Fruit fly (Drosophila melanogaster): Measurements from ENCODE around the gene CG5342.

Gene CG5342

dm6 chr3R:11568873-11569450 lies 9.7 kb upstream of the CG5342 start, which contains the start of gene Mrp4 (continued):
- TF ChIP-seq Bgb (GFP tag; IDR thresholded peaks at IDR 0.05; ENCODE audit: partially characterized antibody) (peak; percentile 74), CG4360 (GFP tag; IDR thresholded peaks at IDR 0.05) (peak; percentile 39; the same call in 1 of the 2 replicates), CG6254 (GFP tag; optimal IDR thresholded peaks at IDR 0.05) (peak; percentile 56), CG6813 (GFP tag; optimal IDR thresholded peaks at IDR 0.05) (peak; percentile 55), CG12299 (tag; optimal IDR thresholded peaks at IDR 0.05) (peak; percentile 78), slbo (GFP tag; IDR thresholded peaks at IDR 0.05) (peak; percentile 56), run (tag; optimal IDR thresholded peaks at IDR 0.05) (no peak), CrebB (tag; optimal IDR thresholded peaks at IDR 0.05) (peak; percentile 84), CG31388 (GFP tag; optimal IDR thresholded peaks at IDR 0.05) (no peak), CG1832 (GFP tag; optimal IDR thresholded peaks at IDR 0.05) (no peak), Sry-β (GFP tag; optimal IDR thresholded peaks at IDR 0.05) (no peak), Vsx1 (GFP tag; optimal IDR thresholded peaks at IDR 0.05) (no peak), Atf3 (GFP tag; optimal IDR thresholded peaks at IDR 0.05) (no peak), CG1233 (GFP tag; optimal IDR thresholded peaks at IDR 0.05) (peak; percentile 8), sr (GFP tag; IDR thresholded peaks at IDR 0.05) (peak; percentile 58; the same call in 1 of the 3 replicates), Rfx (GFP tag; IDR thresholded peaks at IDR 0.05) (peak; percentile 41; the same call in 1 of the 2 replicates), CG3726 (GFP tag; IDR thresholded peaks at IDR 0.05) (no peak; the same call in 2 of the 3 replicates), so (GFP tag; IDR thresholded peaks at IDR 0.05) (no peak; the same call in 1 of the 3 replicates), Usf (GFP tag; optimal IDR thresholded peaks at IDR 0.05) (no peak), Dek (tag; optimal IDR thresholded peaks at IDR 0.05) (no peak), CG3407 (GFP tag; optimal IDR thresholded peaks at IDR 0.05) (peak; percentile 48), mirr (GFP tag; optimal IDR thresholded peaks at IDR 0.05) (peak; percentile 68), Blimp-1 (GFP tag; optimal IDR thresholded peaks at IDR 0.05) (no peak), esg (GFP tag; conservative IDR thresholded peaks at IDR 0.05) (no peak), dpn (GFP tag; optimal IDR thresholded peaks at IDR 0.05) (no peak), BtbVII (GFP tag; optimal IDR thresholded peaks at IDR 0.05) (peak; percentile 82), CG9797 (GFP tag; optimal IDR thresholded peaks at IDR 0.05) (no peak), CG11695 (GFP tag; IDR thresholded peaks at IDR 0.05) (0 out of 3 replicates have a peak, but pooled peaks have one; percentile 34), bab2 (GFP tag; optimal IDR thresholded peaks at IDR 0.05) (no peak), CG10431 (GFP tag; optimal IDR thresholded peaks at IDR 0.05) (peak; percentile 78), CG16863 (GFP tag; optimal IDR thresholded peaks at IDR 0.05) (no peak), Dp (GFP tag; optimal IDR thresholded peaks at IDR 0.05) (no peak), kni (GFP tag; optimal IDR thresholded peaks at IDR 0.05) (peak; percentile 27), oc (tag; optimal IDR thresholded peaks at IDR 0.05) (peak; percentile 19), CG8281 (tag; optimal IDR thresholded peaks at IDR 0.05) (no peak), CG14667 (GFP tag; IDR thresholded peaks at IDR 0.05) (no peak), Antp (GFP tag; optimal IDR thresholded peaks at IDR 0.05) (no peak), Abd-B (GFP tag; optimal IDR thresholded peaks at IDR 0.05) (no peak), CG33557 (GFP tag; optimal IDR thresholded peaks at IDR 0.05) (peak; percentile 8), Lpt (GFP tag; optimal IDR thresholded peaks at IDR 0.05) (no peak), CG9437 (GFP tag; optimal IDR thresholded peaks at IDR 0.05) (peak; percentile 31), mam (GFP tag; optimal IDR thresholded peaks at IDR 0.05) (peak; percentile 7), HLHmδ (GFP tag; optimal IDR thresholded peaks at IDR 0.05) (peak; percentile 92), CG10959 (GFP tag; IDR thresholded peaks at IDR 0.05) (no peak), sens (GFP tag) (peak; percentile 90), shn (GFP tag; optimal IDR thresholded peaks at IDR 0.05) (no peak), CG15269 (tag; optimal IDR thresholded peaks at IDR 0.05) (peak; percentile 20), da (GFP tag; optimal IDR thresholded peaks at IDR 0.05) (no peak), bsh (GFP tag; optimal IDR thresholded peaks at IDR 0.05) (peak in 1 of 2 experiments; percentile 16), chn (GFP tag; optimal IDR thresholded peaks at IDR 0.05) (no peak)

Data from whole organism, embryonic.